Worm (Caenorhabditis elegans) whole organism, L3 larva: ENCODE results near the gene pdcd-2.
A peak's percentile ranks its signal among the peaks of the same experiment; 100 is the strongest.

Experiments used
- R02D3.7 ChIP-seq: fragments of 150-350 bp; optimal IDR thresholded peaks from 2 replicates; lab custom pipeline; 2014; ENCODE audit warnings: missing biosample characterization, missing genetic modification characterization
- ZK546.5 ChIP-seq: sonication (generic microtip); optimal IDR thresholded peaks from 2 replicates; lab custom pipeline; 2017; ENCODE audit warnings: missing biosample characterization, missing genetic modification characterization
- aly-2 ChIP-seq: fragments of 150-350 bp; optimal IDR thresholded peaks from 2 replicates; lab custom pipeline; 2014; ENCODE audit warnings: missing biosample characterization, missing genetic modification characterization
- ama-1 ChIP-seq: fragments of 150-350 bp; optimal IDR thresholded peaks from 2 replicates; lab custom pipeline; 2018
- ceh-16 ChIP-seq: sonication (generic microtip); optimal IDR thresholded peaks from 2 replicates; lab custom pipeline; 2017; ENCODE audit warnings: missing biosample characterization, missing genetic modification characterization
- ceh-28 ChIP-seq: fragments of 150-350 bp; optimal IDR thresholded peaks from 2 replicates; lab custom pipeline; 2014; ENCODE audit warnings: missing biosample characterization, missing genetic modification reagents, missing genetic modification characterization
- daf-12 ChIP-seq: fragments of 150-350 bp; optimal IDR thresholded peaks from 2 replicates; lab custom pipeline; 2014; ENCODE audit warnings: missing biosample characterization, missing genetic modification reagents, missing genetic modification characterization
- elt-1 ChIP-seq: fragments of 150-350 bp; optimal IDR thresholded peaks from 2 replicates; lab custom pipeline; 2014; ENCODE audit warnings: missing biosample characterization, missing genetic modification characterization
- eor-1 ChIP-seq, 2 experiments: fragments of 150-350 bp; optimal IDR thresholded peaks; 2 replicates each; lab custom pipeline; 2014 to 2018; ENCODE audit warnings: missing biosample characterization in 2 of 2, missing genetic modification characterization in 2 of 2
- fkh-10 ChIP-seq: sonication (generic microtip); optimal IDR thresholded peaks from 2 replicates; lab custom pipeline; 2017; ENCODE audit warnings: missing biosample characterization, missing genetic modification reagents, missing genetic modification characterization
- fkh-2 ChIP-seq: fragments of 150-350 bp; optimal IDR thresholded peaks from 2 replicates; lab custom pipeline; 2014; ENCODE audit warnings: missing biosample characterization, missing genetic modification reagents, missing genetic modification characterization
- fos-1 ChIP-seq: fragments of 150-350 bp; optimal IDR thresholded peaks from 2 replicates; lab custom pipeline; 2014; ENCODE audit warnings: missing biosample characterization, missing genetic modification characterization
- hmg-11 ChIP-seq: sonication (generic microtip); optimal IDR thresholded peaks from 2 replicates; lab custom pipeline; 2016; ENCODE audit warnings: missing genetic modification characterization, missing compliant biosample characterization
- jun-1 ChIP-seq: fragments of 150-350 bp; optimal IDR thresholded peaks from 2 replicates; lab custom pipeline; 2014; ENCODE audit warnings: missing biosample characterization, missing genetic modification reagents, missing genetic modification characterization
- lin-15B ChIP-seq: fragments of 150-350 bp; optimal IDR thresholded peaks from 2 replicates; lab custom pipeline; 2014; ENCODE audit warnings: missing biosample characterization, missing genetic modification characterization
- lin-39 ChIP-seq: fragments of 150-350 bp; optimal IDR thresholded peaks from 2 replicates; lab custom pipeline; 2018; ENCODE audit warnings: missing biosample characterization, missing genetic modification reagents, missing genetic modification characterization
- lsy-12 ChIP-seq: sonication (generic microtip); optimal IDR thresholded peaks from 2 replicates; lab custom pipeline; 2016; ENCODE audit warnings: mild to moderate bottlenecking, missing genetic modification characterization, missing compliant biosample characterization
- mml-1 ChIP-seq: fragments of 150-350 bp; sonication (generic microtip); optimal IDR thresholded peaks from 3 replicates; lab custom pipeline; 2014; ENCODE audit warnings: missing biosample characterization, missing genetic modification characterization
- nfya-1 ChIP-seq: sonication (generic microtip); optimal IDR thresholded peaks from 2 replicates; lab custom pipeline; 2017; ENCODE audit warnings: missing genetic modification characterization, mild to moderate bottlenecking, missing compliant biosample characterization, antibody characterized with exemption, moderate library complexity; ENCODE audit not compliant: insufficient read depth
- nhr-11 ChIP-seq: fragments of 150-350 bp; optimal IDR thresholded peaks from 2 replicates; lab custom pipeline; 2014; ENCODE audit warnings: missing biosample characterization, missing genetic modification characterization
- nhr-12 ChIP-seq: fragments of 150-350 bp; optimal IDR thresholded peaks from 2 replicates; lab custom pipeline; 2014; ENCODE audit warnings: missing biosample characterization, missing genetic modification characterization
- nhr-23 ChIP-seq: fragments of 150-350 bp; optimal IDR thresholded peaks from 2 replicates; lab custom pipeline; 2014; ENCODE audit warnings: missing biosample characterization, missing genetic modification reagents, missing genetic modification characterization
- nhr-237 ChIP-seq: fragments of 150-350 bp; optimal IDR thresholded peaks from 2 replicates; lab custom pipeline; 2014; ENCODE audit warnings: missing biosample characterization, missing genetic modification characterization
- nhr-25 ChIP-seq: sonication (generic microtip); optimal IDR thresholded peaks from 2 replicates; lab custom pipeline; 2017; ENCODE audit warnings: missing biosample characterization, missing genetic modification characterization
- nhr-28 ChIP-seq: fragments of 150-350 bp; optimal IDR thresholded peaks from 2 replicates; lab custom pipeline; 2014; ENCODE audit warnings: missing biosample characterization, missing genetic modification characterization
- nhr-43 ChIP-seq: sonication (generic microtip); optimal IDR thresholded peaks from 2 replicates; lab custom pipeline; 2016; ENCODE audit warnings: mild to moderate bottlenecking, missing genetic modification characterization, missing compliant biosample characterization; ENCODE audit not compliant: poor library complexity, severe bottlenecking
- nhr-67 ChIP-seq: fragments of 150-350 bp; optimal IDR thresholded peaks from 2 replicates; lab custom pipeline; 2014; ENCODE audit warnings: missing biosample characterization, missing genetic modification characterization
- nhr-77 ChIP-seq: fragments of 150-350 bp; optimal IDR thresholded peaks from 2 replicates; lab custom pipeline; 2014; ENCODE audit warnings: missing biosample characterization, missing genetic modification characterization
- pha-4 ChIP-seq: fragments of 150-350 bp; optimal IDR thresholded peaks from 2 replicates; lab custom pipeline; 2014; ENCODE audit warnings: missing biosample characterization, missing genetic modification reagents, missing genetic modification characterization
- skn-1 ChIP-seq: fragments of 150-350 bp; optimal IDR thresholded peaks from 2 replicates; lab custom pipeline; 2014; ENCODE audit warnings: missing biosample characterization, missing genetic modification characterization
- tbx-2 ChIP-seq: sonication (generic microtip); optimal IDR thresholded peaks from 2 replicates; lab custom pipeline; 2016; ENCODE audit warnings: mild to moderate bottlenecking, missing genetic modification characterization, missing compliant biosample characterization
- unc-39 ChIP-seq: sonication (generic microtip); optimal IDR thresholded peaks from 4 replicates; lab custom pipeline; 2017; ENCODE audit warnings: missing biosample characterization, missing genetic modification characterization
- unc-62 ChIP-seq: fragments of 150-350 bp; sonication (generic microtip); optimal IDR thresholded peaks from 4 replicates; lab custom pipeline; 2014; ENCODE audit warnings: missing biosample characterization, missing genetic modification reagents, missing genetic modification characterization
- ztf-11 ChIP-seq: fragments of 150-350 bp; optimal IDR thresholded peaks from 2 replicates; lab custom pipeline; 2014; ENCODE audit warnings: missing biosample characterization, missing genetic modification characterization
- ztf-4 ChIP-seq: fragments of 150-350 bp; optimal IDR thresholded peaks from 2 replicates; lab custom pipeline; 2014; ENCODE audit warnings: missing biosample characterization, missing genetic modification characterization

Gene pdcd-2

ce11 chrIII:4417956-4418355 lies at the start of gene pdcd-2, which contains the start of gene R07E5.19:
TSS of gene pdcd-2 (minus strand) at chrIII:4418057.
TSS of gene R07E5.19 (minus strand) at chrIII:4418056.
- TF ChIP-seq ama-1 (lab: Kevin White, UChicago) (no peak), fkh-10 (GFP tag; lab: Kevin White, UChicago) (no peak), mml-1 (tag; lab: Kevin White, UChicago) (no peak), pha-4 (tag; lab: Kevin White, UChicago) (no peak), daf-12 (tag; lab: Kevin White, UChicago) (no peak), nhr-11 (tag; lab: Kevin White, UChicago) (no peak), nhr-23 (tag; lab: Kevin White, UChicago) (no peak), nhr-237 (tag; lab: Kevin White, UChicago) (no peak), nhr-12 (tag; lab: Kevin White, UChicago) (no peak), nhr-67 (no peak), fos-1 (tag; lab: Kevin White, UChicago) (no peak), unc-39 (tag; lab: Kevin White, UChicago) (no peak), aly-2 (tag; lab: Kevin White, UChicago) (no peak)

- no peak for TF ChIP-seq nhr-77
- no peak for TF ChIP-seq nhr-67
- TF ChIP-seq jun-1, result no peak
These were observed 49.4 kb upstream of the pdcd-2 start, which contains the start of gene ndg-4 for ce11 chrIII:4467277-4467676. TSS of gene ndg-4 (minus strand) at chrIII:4467377.

ce11 chrIII:4461337-4461736 lies 43.5 kb upstream of the pdcd-2 start:
- TF ChIP-seq eor-1 (tag; optimal IDR thresholded peaks at IDR 0.05; lab: Kevin White, UChicago) (no peak), aly-2 (tag; lab: Kevin White, UChicago) (no peak), ZK546.5 (tag; lab: Kevin White, UChicago) (no peak), skn-1 (tag; lab: Kevin White, UChicago) (no peak), mml-1 (tag; lab: Kevin White, UChicago) (no peak), nhr-67 (no peak), lsy-12 (no peak), ama-1 (lab: Kevin White, UChicago) (no peak), ztf-4 (tag; lab: Kevin White, UChicago) (no peak), ztf-11 (tag; lab: Kevin White, UChicago) (no peak), pha-4 (tag; lab: Kevin White, UChicago) (no peak), daf-12 (tag; lab: Kevin White, UChicago) (no peak), ceh-16 (tag; lab: Kevin White, UChicago) (no peak), R02D3.7 (tag; lab: Kevin White, UChicago) (no peak)

- TF ChIP-seq elt-1 (tag; lab: Kevin White, UChicago) (no peak), ceh-28 (tag; lab: Kevin White, UChicago) (no peak), unc-62 (no peak), fkh-10 (GFP tag; lab: Kevin White, UChicago) (no peak), hmg-11 (tag; lab: Kevin White, UChicago) (no peak), nhr-28 (no peak), tbx-2 (tag; lab: Kevin White, UChicago) (peak; percentile 22), nhr-43 (tag; lab: Kevin White, UChicago) (no peak), ama-1 (lab: Kevin White, UChicago) (no peak), lin-15B (tag; lab: Kevin White, UChicago) (no peak), pha-4 (tag; lab: Kevin White, UChicago) (no peak), aly-2 (tag; lab: Kevin White, UChicago) (no peak), fkh-2 (no peak), jun-1 (no peak), lin-39 (tag; lab: Kevin White, UChicago) (peak; percentile 72), mml-1 (tag; lab: Kevin White, UChicago) (no peak)
These were observed 42.4 kb upstream of the pdcd-2 start for ce11 chrIII:4460242-4460641.

ce11 chrIII:4456579-4456978 lies 38.7 kb upstream of the pdcd-2 start:
- TF ChIP-seq nhr-28, result no peak
- peak; percentile 40 for TF ChIP-seq nhr-23 (tag; lab: Kevin White, UChicago)
- no peak for TF ChIP-seq nhr-237 (tag; lab: Kevin White, UChicago)
- TF ChIP-seq nfya-1 (tag; lab: Kevin White, UChicago), result peak; percentile 63
- peak; percentile 15 for TF ChIP-seq nhr-25 (tag; lab: Kevin White, UChicago)
- TF ChIP-seq, all 47 proteins: peak for 3
